Worm (Caenorhabditis elegans) whole organism, L2 larva: ENCODE data around the gene sptf-2.

ENCODE experiments used
- aly-2 ChIP-seq: fragments of 150-350 bp; optimal IDR thresholded peaks from 2 replicates; lab custom pipeline; 2014; ENCODE audit warnings: missing biosample characterization, missing genetic modification characterization
- elt-3 ChIP-seq: sonication (generic microtip); optimal IDR thresholded peaks from 2 replicates; lab custom pipeline; 2017; ENCODE audit warnings: missing biosample characterization, missing genetic modification characterization
- sma-9 ChIP-seq, 2 experiments: fragments of 150-350 bp in 1 of 2; sonication (generic microtip) in 1 of 2; optimal IDR thresholded peaks; 2 replicates each; lab custom pipeline; 2014 to 2016; ENCODE audit warnings: missing genetic modification characterization in 2 of 2, mild to moderate bottlenecking in 1 of 2, missing biosample characterization in 1 of 2, missing compliant biosample characterization in 1 of 2, missing genetic modification reagents in 1 of 2, moderate library complexity in 1 of 2
- snpc-4 ChIP-seq: fragments of 150-350 bp; optimal IDR thresholded peaks from 2 replicates; lab custom pipeline; 2014; ENCODE audit warnings: missing biosample characterization, missing genetic modification characterization
- ztf-11 ChIP-seq: sonication (generic microtip); optimal IDR thresholded peaks from 2 replicates; lab custom pipeline; 2017; ENCODE audit warnings: missing biosample characterization, missing genetic modification characterization

- TF ChIP-seq elt-3 (tag; lab: Kevin White, UChicago) = no peak
- no peak for TF ChIP-seq ztf-11 (tag; lab: Kevin White, UChicago)
- TF ChIP-seq snpc-4 (tag; lab: Kevin White, UChicago) = no peak
- no peak for TF ChIP-seq sma-9 (GFP tag; optimal IDR thresholded peaks at IDR 0.05; lab: Kevin White, UChicago)
- no peak for TF ChIP-seq sma-9 (tag; optimal IDR thresholded peaks at IDR 0.05; lab: Kevin White, UChicago)
- TF ChIP-seq aly-2 (tag; lab: Kevin White, UChicago) = no peak
These were observed 1.3 kb downstream of the sptf-2 start for ce11 chrII:8626598-8626997.
